Worm (Caenorhabditis elegans): ENCODE measurements around the gene C42D4.3.

Gene C42D4.3

ce11 chrIV:7178942-7179341, at the start of gene C42D4.3:
Gene C42D4.3 (plus strand): TSS chrIV:7179239.
- TF ChIP-seq F55B11.4 (tag; optimal IDR thresholded peaks at IDR 0.05; ENCODE audit: borderline replicate concordance, insufficient read depth) (no peak), ceh-79 (tag; optimal IDR thresholded peaks at IDR 0.05) (no peak), ceh-100 (GFP tag; IDR thresholded peaks at IDR 0.05) (no peak), ccch-3 (GFP tag; optimal IDR thresholded peaks at IDR 0.05) (no peak), cebp-1 (GFP tag; IDR thresholded peaks at IDR 0.05) (no peak), cebp-1 (tag; optimal IDR thresholded peaks at IDR 0.05) (no peak), rpc-1 (optimal IDR thresholded peaks at IDR 0.05) (no peak), rpc-1 (tag; optimal IDR thresholded peaks at IDR 0.05) (no peak), nfya-1 (tag; optimal IDR thresholded peaks at IDR 0.05; ENCODE audit: borderline replicate concordance, insufficient read depth) (no peak), tbp1 (GFP tag; optimal IDR thresholded peaks at IDR 0.05) (no peak), B0019.2 (GFP tag; conservative IDR thresholded peaks at IDR 0.05) (no peak), mxl-1 (tag; optimal IDR thresholded peaks at IDR 0.05) (no peak), K11D2.4 (GFP tag; IDR thresholded peaks at IDR 0.05) (no peak), repo-1 (tag; optimal IDR thresholded peaks at IDR 0.05) (no peak)

- TF ChIP-seq snpc-3.4 (tag; optimal IDR thresholded peaks at IDR 0.05), result no peak
- TF ChIP-seq ama-1 (optimal IDR thresholded peaks at IDR 0.05), result no peak
- TF ChIP-seq ama-1 (GFP tag; optimal IDR thresholded peaks at IDR 0.05), result peak in 1 of 2 experiments; percentile 20
- TF ChIP-seq ztf-6 (GFP tag; IDR thresholded peaks at IDR 0.05), result no peak
- TF ChIP-seq mxl-1 (tag; optimal IDR thresholded peaks at IDR 0.05), result no peak
- no peak for TF ChIP-seq ceh-40 (GFP tag; IDR thresholded peaks at IDR 0.05)
- no peak for TF ChIP-seq F57A8.1 (GFP tag; optimal IDR thresholded peaks at IDR 0.05)
- no peak for TF ChIP-seq K12H6.12 (tag; optimal IDR thresholded peaks at IDR 0.05)
These were observed 47.3 kb upstream of the C42D4.3 start, which contains the start of gene grsp-3 for ce11 chrIV:7131780-7132179. Gene grsp-3 (minus strand): TSS chrIV:7131928.

ce11 chrIV:7133140-7133539, 45.9 kb upstream of the C42D4.3 start, which contains the start of gene cyn-12:
Gene cyn-12 (minus strand): TSS chrIV:7133217.
- no peak for TF ChIP-seq tbx-9 (tag; optimal IDR thresholded peaks at IDR 0.05; ENCODE audit: borderline replicate concordance)
- peak; percentile 23 for TF ChIP-seq lin-54 (GFP tag; optimal IDR thresholded peaks at IDR 0.05)
- TF ChIP-seq attf-5 (GFP tag; optimal IDR thresholded peaks at IDR 0.05), result peak; percentile 16
- no peak for TF ChIP-seq snpc-4 (GFP tag; optimal IDR thresholded peaks at IDR 0.05)
- peak in 1 of 4 experiments; percentile 3 for TF ChIP-seq snpc-4 (tag; optimal IDR thresholded peaks at IDR 0.05)
- TF ChIP-seq ets-4 (GFP tag; optimal IDR thresholded peaks at IDR 0.05), result no peak

ce11 chrIV:7133983-7134382, 45.1 kb upstream of the C42D4.3 start, which contains the start of gene mutd-1:
Gene mutd-1 (minus strand): TSS chrIV:7134083.
- no peak for TF ChIP-seq rcor-1 (GFP tag; IDR thresholded peaks at IDR 0.05)
- TF ChIP-seq nfyb-1 (GFP tag; IDR thresholded peaks at IDR 0.05), result 0 out of 2 replicates have a peak, but pooled peaks have one; percentile 15
- no peak for TF ChIP-seq snpc-1.3 (tag; optimal IDR thresholded peaks at IDR 0.05; ENCODE audit: insufficient read depth)
- TF ChIP-seq K11D2.4 (GFP tag; IDR thresholded peaks at IDR 0.05), result no peak

- no peak for TF ChIP-seq zfh-2 (GFP tag; conservative IDR thresholded peaks at IDR 0.05)
- TF ChIP-seq snpc-4 (GFP tag; optimal IDR thresholded peaks at IDR 0.05), result no peak
- no peak for TF ChIP-seq snpc-4 (tag; optimal IDR thresholded peaks at IDR 0.05)
- no peak for TF ChIP-seq ama-1 (optimal IDR thresholded peaks at IDR 0.05)
- TF ChIP-seq ama-1 (GFP tag; optimal IDR thresholded peaks at IDR 0.05), result no peak
- no peak for TF ChIP-seq hlh-26 (GFP tag; conservative IDR thresholded peaks at IDR 0.05)
These were observed 39.9 kb upstream of the C42D4.3 start for ce11 chrIV:7139143-7139542.
